Fruit fly (Drosophila melanogaster) Kc167 (cell line): ENCODE results near the gene CG3434.

ENCODE experiments used
- Myc ChIP-seq: fragments of >200 bp; optimal IDR thresholded peaks from 2 replicates; lab custom pipeline; 2017; ENCODE audit warnings: missing external identifiers
- Sin3A ChIP-seq: fragments of >200 bp; optimal IDR thresholded peaks from 2 replicates; lab custom pipeline; 2018; ENCODE audit warnings: missing external identifiers
- h ChIP-seq: fragments of >200 bp; optimal IDR thresholded peaks from 3 replicates; lab custom pipeline; 2018; ENCODE audit warnings: missing external identifiers
- insv ChIP-seq: fragments of >200 bp; optimal IDR thresholded peaks from 3 replicates; lab custom pipeline; 2018; ENCODE audit warnings: missing external identifiers
- psq ChIP-seq: fragments of >200 bp; optimal IDR thresholded peaks from 2 replicates; lab custom pipeline; 2017; ENCODE audit warnings: missing external identifiers

DNA sequence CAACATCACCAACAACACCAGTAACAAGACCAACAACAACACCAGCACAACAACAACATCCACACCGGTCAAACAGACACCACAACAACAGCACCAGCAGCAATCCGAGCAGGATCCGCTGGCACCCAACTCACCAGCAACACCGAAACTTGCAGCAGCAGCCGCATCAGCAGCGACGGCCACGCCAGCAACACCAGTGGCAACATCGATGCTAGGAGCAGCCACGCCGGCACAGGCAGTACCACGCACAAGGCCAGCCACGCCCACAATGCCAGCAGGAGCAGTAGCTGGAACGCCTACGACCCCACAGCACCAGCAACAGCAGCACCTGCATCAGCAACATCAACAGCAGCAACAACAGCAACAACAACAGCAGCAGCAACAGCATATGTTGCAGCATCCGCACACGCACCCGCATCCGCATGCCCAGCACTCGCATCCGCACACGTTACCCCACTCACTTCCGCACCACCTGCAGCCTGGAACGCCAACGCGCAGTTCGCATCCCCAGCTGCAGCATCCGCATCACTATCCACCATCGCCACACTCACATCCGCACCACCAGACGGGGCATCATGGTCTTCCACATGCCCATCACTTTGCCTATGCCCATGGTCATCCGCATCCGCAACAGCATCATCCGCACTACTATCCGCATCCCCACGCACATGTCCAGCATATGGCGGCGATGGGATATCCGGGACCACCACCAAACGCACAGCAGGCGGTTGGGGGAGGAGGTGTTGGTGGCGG lies 10.7 kb upstream of the CG3434 start:
- no peak for TF ChIP-seq Myc (lab: Kevin White, UChicago)
- no peak for TF ChIP-seq insv
- TF ChIP-seq psq (lab: Kevin White, UChicago), result no peak
- no peak for TF ChIP-seq h
- TF ChIP-seq Sin3A (lab: Kevin White, UChicago), result no peak
